Worm (Caenorhabditis elegans) whole organism, L4 larva: ENCODE data around the gene irld-63.

Experiments
- F10B5.3 ChIP-seq: sonication (generic microtip); optimal IDR thresholded peaks from 2 replicates; lab custom pipeline; 2016; ENCODE audit warnings: mild to moderate bottlenecking, missing genetic modification characterization, missing compliant biosample characterization
- R02D3.7 ChIP-seq: fragments of 150-350 bp; sonication (generic microtip); optimal IDR thresholded peaks from 3 replicates; lab custom pipeline; 2014; ENCODE audit warnings: missing biosample characterization, missing genetic modification characterization
- Y105C5A.15 ChIP-seq: fragments of 200-800 bp; sonication (Bioruptor generic); IDR thresholded peaks from 2 replicates; pipeline ENCODE4 v1.3.6; 2022; ENCODE audit warnings: missing genetic modification characterization, missing compliant biosample characterization
- aha-1 ChIP-seq: fragments of 150-350 bp; peaks from one replicate; lab custom pipeline; 2014; ENCODE audit warnings: missing biosample characterization, missing genetic modification characterization
- ama-1 ChIP-seq: fragments of 150-350 bp; optimal IDR thresholded peaks from 2 replicates; lab custom pipeline; 2014; ENCODE audit warnings: inconsistent platforms, mixed read lengths
- ceh-20 ChIP-seq: fragments of 200-800 bp; sonication (Bioruptor generic); IDR thresholded peaks from 2 replicates; pipeline ENCODE4 v1.3.6; 2022; ENCODE audit warnings: missing genetic modification reagents, missing genetic modification characterization, missing compliant biosample characterization
- ceh-32 ChIP-seq: sonication (generic microtip); optimal IDR thresholded peaks from 2 replicates; lab custom pipeline; 2016; ENCODE audit warnings: mild to moderate bottlenecking, missing genetic modification characterization, missing compliant biosample characterization; ENCODE audit not compliant: poor library complexity
- ceh-44 ChIP-seq: fragments of 200-800 bp; sonication (Bioruptor generic); IDR thresholded peaks from 2 replicates; pipeline ENCODE4 v1.3.6; 2022; ENCODE audit warnings: missing genetic modification reagents, missing genetic modification characterization, missing compliant biosample characterization
- ceh-62 ChIP-seq: sonication (generic microtip); optimal IDR thresholded peaks from 2 replicates; lab custom pipeline; 2017; ENCODE audit warnings: missing biosample characterization, missing genetic modification characterization
- ces-1 ChIP-seq: fragments of 150-350 bp; sonication (generic microtip); optimal IDR thresholded peaks from 4 replicates; lab custom pipeline; 2014; ENCODE audit warnings: missing biosample characterization, missing genetic modification reagents, missing genetic modification characterization
- daf-19 ChIP-seq: fragments of 200-800 bp; sonication (Bioruptor generic); conservative IDR thresholded peaks from 2 replicates; pipeline ENCODE4 v1.3.6; 2022; ENCODE audit warnings: missing genetic modification characterization, missing compliant biosample characterization
- dmd-9 ChIP-seq: fragments of 200-800 bp; sonication (Bioruptor generic); IDR thresholded peaks from 2 replicates; pipeline ENCODE4 v1.3.6; 2022; ENCODE audit warnings: missing genetic modification reagents, missing genetic modification characterization, missing compliant biosample characterization
- fkh-10 ChIP-seq: fragments of 150-350 bp; optimal IDR thresholded peaks from 2 replicates; lab custom pipeline; 2014; ENCODE audit warnings: missing biosample characterization, missing genetic modification reagents, missing genetic modification characterization
- gei-8 ChIP-seq: fragments of 200-800 bp; sonication (Bioruptor generic); optimal IDR thresholded peaks from 2 replicates; lab custom pipeline; 2018; ENCODE audit warnings: mild to moderate bottlenecking, missing genetic modification characterization, missing compliant biosample characterization
- hif-1 ChIP-seq, 2 experiments: sonication (generic microtip); optimal IDR thresholded peaks; 2 replicates each; lab custom pipeline; 2016 to 2017; ENCODE audit warnings: missing compliant biosample characterization in 2 of 2, missing genetic modification characterization in 2 of 2, missing genetic modification reagents in 2 of 2, missing genotype in 2 of 2, mild to moderate bottlenecking in 1 of 2
- lim-7 ChIP-seq: fragments of 200-800 bp; sonication (Bioruptor generic); IDR thresholded peaks from 2 replicates; pipeline ENCODE4 v1.3.6; 2022; ENCODE audit warnings: missing genetic modification characterization, missing compliant biosample characterization
- lin-1 ChIP-seq: fragments of 200-800 bp; sonication (Bioruptor generic); IDR thresholded peaks from 2 replicates; pipeline ENCODE4 v1.3.6; 2022; ENCODE audit warnings: missing genetic modification reagents, missing genetic modification characterization, missing compliant biosample characterization
- madf-5 ChIP-seq, 2 experiments: fragments of 200-800 bp; sonication (Bioruptor generic); IDR thresholded peaks; 2 replicates each; pipeline ENCODE4 v1.3.6; 2022; ENCODE audit warnings: missing compliant biosample characterization in 2 of 2, missing genetic modification characterization in 2 of 2
- mdt-29 ChIP-seq: fragments of 200-800 bp; sonication (Bioruptor generic); IDR thresholded peaks from 2 replicates; pipeline ENCODE4 v1.3.6; 2022; ENCODE audit warnings: missing genetic modification reagents, missing genetic modification characterization, missing compliant biosample characterization
- nhr-25 ChIP-seq: sonication (generic microtip); optimal IDR thresholded peaks from 2 replicates; lab custom pipeline; 2017; ENCODE audit warnings: missing genetic modification characterization, mild to moderate bottlenecking, missing compliant biosample characterization, antibody characterized with exemption, moderate library complexity, borderline replicate concordance; ENCODE audit not compliant: insufficient read depth
- nhr-28 ChIP-seq: fragments of 150-350 bp; optimal IDR thresholded peaks from 2 replicates; lab custom pipeline; 2014; ENCODE audit warnings: missing biosample characterization, missing genetic modification characterization
- nhr-41 ChIP-seq: fragments of 200-800 bp; sonication (Bioruptor generic); IDR thresholded peaks from 2 replicates; pipeline ENCODE4 v1.3.6; 2022; ENCODE audit warnings: missing genetic modification reagents, missing genetic modification characterization, missing compliant biosample characterization
- nhr-48 ChIP-seq: sonication (generic microtip); optimal IDR thresholded peaks from 2 replicates; lab custom pipeline; 2016; ENCODE audit warnings: mild to moderate bottlenecking, missing genetic modification characterization, missing compliant biosample characterization
- nhr-6 ChIP-seq: fragments of 150-350 bp; optimal IDR thresholded peaks from 2 replicates; lab custom pipeline; 2014; ENCODE audit warnings: missing biosample characterization, missing genetic modification characterization
- nhr-76 ChIP-seq: fragments of 150-350 bp; optimal IDR thresholded peaks from 2 replicates; lab custom pipeline; 2014; ENCODE audit warnings: missing biosample characterization, missing genetic modification characterization
- rbr-2 ChIP-seq: sonication (generic microtip); optimal IDR thresholded peaks from 2 replicates; lab custom pipeline; 2016; ENCODE audit warnings: missing genotype, missing genetic modification characterization, missing compliant biosample characterization
- set-16 ChIP-seq: fragments of 200-800 bp; sonication (Bioruptor generic); IDR thresholded peaks from 2 replicates; pipeline ENCODE4 v1.3.6; 2022; ENCODE audit warnings: missing genetic modification reagents, missing genetic modification characterization, missing compliant biosample characterization
- skn-1 ChIP-seq: fragments of 150-350 bp; optimal IDR thresholded peaks from 2 replicates; lab custom pipeline; 2014; ENCODE audit warnings: missing biosample characterization, missing genetic modification characterization
- tra-1 ChIP-seq: fragments of 200-800 bp; sonication (Bioruptor generic); IDR thresholded peaks from 2 replicates; pipeline ENCODE4 v1.3.6; 2022; ENCODE audit warnings: missing genetic modification reagents, missing genetic modification characterization, missing compliant biosample characterization

The irld-63 gene

ce11 chrII:2976597-2976996 lies 46.1 kb downstream of the irld-63 start, which contains the start of gene nhr-88 (continued):
- peak; percentile 69 for TF ChIP-seq fkh-10 (GFP tag; lab: Kevin White, UChicago)
- no peak for TF ChIP-seq ceh-62 (tag; lab: Kevin White, UChicago)
- no peak for TF ChIP-seq nhr-76 (tag; lab: Kevin White, UChicago)
- no peak for TF ChIP-seq lim-7 (GFP tag; lab: Robert Waterston, UW)
- no peak for TF ChIP-seq nhr-41
- no peak for TF ChIP-seq ceh-32
- TF ChIP-seq set-16, result peak; percentile 13; the same call in 1 of the 2 replicates
- no peak for TF ChIP-seq ces-1
- TF ChIP-seq madf-5 (GFP tag; IDR thresholded peaks at IDR 0.05; lab: Robert Waterston, UW), result no peak
- peak; percentile 2 for TF ChIP-seq nhr-48 (tag; lab: Kevin White, UChicago)
- TF ChIP-seq aha-1, result no peak
- TF ChIP-seq lin-1 (GFP tag; lab: Robert Waterston, UW), result no peak
- no peak for TF ChIP-seq dmd-9 (GFP tag; lab: Robert Waterston, UW)
- no peak for TF ChIP-seq daf-19 (GFP tag; lab: Robert Waterston, UW)
- TF ChIP-seq gei-8, result no peak
- peak; percentile 26; the same call in 1 of the 2 replicates for TF ChIP-seq ceh-20 (GFP tag; lab: Robert Waterston, UW)
- TF ChIP-seq ceh-44 (GFP tag; lab: Robert Waterston, UW), result no peak
- peak; percentile 62 for TF ChIP-seq ama-1 (lab: Kevin White, UChicago)
- TF ChIP-seq R02D3.7, result no peak
- TF ChIP-seq hif-1 (tag; optimal IDR thresholded peaks at IDR 0.05; lab: Kevin White, UChicago), result no peak
- TF ChIP-seq tra-1, result no peak
- TF ChIP-seq, all 104 proteins: peak for 22

ce11 chrII:2977652-2978051 lies 47.1 kb downstream of the irld-63 start:
- TF ChIP-seq nhr-28 (tag; lab: Kevin White, UChicago) (no peak), Y105C5A.15 (GFP tag; lab: Robert Waterston, UW) (no peak), rbr-2 (tag; lab: Kevin White, UChicago) (no peak), ces-1 (no peak), F10B5.3 (tag; lab: Kevin White, UChicago) (no peak), nhr-25 (tag; lab: Kevin White, UChicago) (no peak)

ce11 chrII:2979061-2979460 lies 48.5 kb downstream of the irld-63 start:
- TF ChIP-seq Y105C5A.15 (GFP tag; lab: Robert Waterston, UW) (0 out of 2 replicates have a peak, but pooled peaks have one; percentile 47), skn-1 (tag; lab: Kevin White, UChicago) (no peak), nhr-6 (no peak), mdt-29 (no peak)
